Fruit fly (Drosophila melanogaster) whole organism, embryonic: ENCODE data around the gene CG43249.

Experiments
- CG10274 ChIP-seq: fragments of 200-800 bp; sonication (Bioruptor generic); optimal IDR thresholded peaks from 3 replicates; lab custom pipeline; 2017; ENCODE audit warnings: missing biosample characterization, mild to moderate bottlenecking, missing genetic modification characterization
- CG10959 ChIP-seq: fragments of 200-800 bp; sonication (Bioruptor generic); IDR thresholded peaks from 2 replicates; pipeline ENCODE4 v1.3.6; 2022; ENCODE audit warnings: missing biosample characterization, missing genetic modification characterization
- CG11247 ChIP-seq: fragments of 200-800 bp; sonication (Bioruptor generic); IDR thresholded peaks from 2 replicates; pipeline ENCODE4 v1.3.6; 2022; ENCODE audit warnings: missing biosample characterization, missing genetic modification characterization
- CG11723 ChIP-seq: fragments of 200-800 bp; sonication (Bioruptor generic); optimal IDR thresholded peaks from 2 replicates; lab custom pipeline; 2017; ENCODE audit warnings: missing biosample characterization, mild to moderate bottlenecking, missing genetic modification characterization
- CG12236 ChIP-seq: fragments of 200-800 bp; sonication (Bioruptor generic); optimal IDR thresholded peaks from 2 replicates; lab custom pipeline; 2016; ENCODE audit warnings: missing biosample characterization, missing genetic modification characterization
- CG15011 ChIP-seq: fragments of 200-800 bp; sonication (Bioruptor generic); optimal IDR thresholded peaks from 3 replicates; lab custom pipeline; 2018; ENCODE audit warnings: missing biosample characterization, mild to moderate bottlenecking, missing genetic modification characterization
- CG16779 ChIP-seq: fragments of 200-800 bp; sonication (Bioruptor generic); IDR thresholded peaks from 2 replicates; pipeline ENCODE4 v1.3.6; 2022; ENCODE audit warnings: missing biosample characterization, missing genetic modification characterization
- CG2889 ChIP-seq: fragments of 200-800 bp; sonication (Bioruptor generic); IDR thresholded peaks from 3 replicates; pipeline ENCODE4 v1.3.6; 2022; ENCODE audit warnings: missing biosample characterization, missing genetic modification characterization
- CG32772 ChIP-seq: fragments of 200-800 bp; sonication (Bioruptor generic); IDR thresholded peaks from 2 replicates; pipeline ENCODE4 v1.3.6; 2022; ENCODE audit warnings: missing biosample characterization, missing genetic modification characterization
- CG33557 ChIP-seq: fragments of 200-800 bp; sonication (Bioruptor generic); optimal IDR thresholded peaks from 2 replicates; lab custom pipeline; 2019; ENCODE audit warnings: missing biosample characterization, mild to moderate bottlenecking, missing genetic modification characterization, moderate library complexity
- CG34224 ChIP-seq: fragments of 200-800 bp; sonication (Bioruptor generic); IDR thresholded peaks from 3 replicates; pipeline ENCODE4 v1.3.6; 2022; ENCODE audit warnings: missing biosample characterization, missing genetic modification characterization; ENCODE audit not compliant: partially characterized antibody
- CG3995 ChIP-seq: fragments of 200-800 bp; sonication (Bioruptor generic); optimal IDR thresholded peaks from 3 replicates; lab custom pipeline; 2016; ENCODE audit warnings: missing biosample characterization, missing genetic modification characterization
- CG6689 ChIP-seq: fragments of 200-800 bp; sonication (Bioruptor generic); IDR thresholded peaks from 2 replicates; pipeline ENCODE4 v1.3.6; 2022; ENCODE audit warnings: missing biosample characterization, missing genetic modification characterization
- CG7928 ChIP-seq: fragments of 200-800 bp; sonication (Bioruptor generic); optimal IDR thresholded peaks from 2 replicates; lab custom pipeline; 2017; ENCODE audit warnings: missing biosample characterization, mild to moderate bottlenecking, missing genetic modification characterization
- CG9437 ChIP-seq: fragments of 200-800 bp; sonication (Bioruptor generic); optimal IDR thresholded peaks from 2 replicates; lab custom pipeline; 2018; ENCODE audit warnings: missing biosample characterization, mild to moderate bottlenecking, missing genetic modification characterization
- CG9727 ChIP-seq: fragments of 200-800 bp; sonication (Bioruptor generic); optimal IDR thresholded peaks from 3 replicates; lab custom pipeline; 2017; ENCODE audit warnings: missing biosample characterization, mild to moderate bottlenecking, missing genetic modification characterization
- CG9797 ChIP-seq: fragments of 200-800 bp; sonication (Bioruptor generic); optimal IDR thresholded peaks from 3 replicates; lab custom pipeline; 2018; ENCODE audit warnings: missing biosample characterization, mild to moderate bottlenecking, missing genetic modification characterization
- Dad ChIP-seq: fragments of 200-800 bp; sonication (Bioruptor generic); optimal IDR thresholded peaks from 3 replicates; lab custom pipeline; 2016; ENCODE audit warnings: missing biosample characterization, missing genetic modification characterization
- E2f1 ChIP-seq: fragments of 200-800 bp; sonication (Bioruptor generic); IDR thresholded peaks from 2 replicates; pipeline ENCODE4 v1.3.6; 2022; ENCODE audit warnings: missing biosample characterization, missing genetic modification characterization
- Elba2 ChIP-seq: fragments of 200-800 bp; sonication (Bioruptor generic); optimal IDR thresholded peaks from 3 replicates; lab custom pipeline; 2016; ENCODE audit warnings: missing biosample characterization, missing genetic modification characterization
- HHEX ChIP-seq: fragments of 200-800 bp; sonication (Bioruptor generic); optimal IDR thresholded peaks from 3 replicates; lab custom pipeline; 2017; ENCODE audit warnings: missing biosample characterization, mild to moderate bottlenecking, missing genetic modification characterization, missing genetic modification reagents
- Hsf ChIP-seq: fragments of 200-800 bp; sonication (Bioruptor generic); optimal IDR thresholded peaks from 3 replicates; lab custom pipeline; 2016; ENCODE audit warnings: missing biosample characterization, missing genetic modification characterization
- MESR4 ChIP-seq: fragments of 200-800 bp; sonication (Bioruptor generic); optimal IDR thresholded peaks from 2 replicates; lab custom pipeline; 2018; ENCODE audit warnings: missing biosample characterization, mild to moderate bottlenecking, missing genetic modification characterization, moderate library complexity
- Mad ChIP-seq: fragments of 200-800 bp; sonication (Bioruptor generic); optimal IDR thresholded peaks from 2 replicates; lab custom pipeline; 2016; ENCODE audit warnings: missing biosample characterization, missing genetic modification characterization
- Med ChIP-seq: fragments of 200-800 bp; sonication (Bioruptor generic); peaks from one replicate; lab custom pipeline; 2016; ENCODE audit warnings: missing biosample characterization, missing genetic modification characterization, mild to moderate bottlenecking, inconsistent platforms, moderate library complexity
- NC2α ChIP-seq: fragments of 200-800 bp; sonication (Bioruptor generic); optimal IDR thresholded peaks from 2 replicates; lab custom pipeline; 2016; ENCODE audit warnings: missing biosample characterization, missing genetic modification characterization
- Opbp ChIP-seq: fragments of 200-800 bp; sonication (Bioruptor generic); IDR thresholded peaks from 3 replicates; pipeline ENCODE4 v1.3.6; 2022; ENCODE audit warnings: missing biosample characterization, missing genetic modification characterization; ENCODE audit not compliant: partially characterized antibody
- Scr ChIP-seq: fragments of 200-800 bp; sonication (Bioruptor generic); IDR thresholded peaks from 2 replicates; pipeline ENCODE4 v1.3.6; 2022; ENCODE audit warnings: missing biosample characterization, missing genetic modification characterization; ENCODE audit not compliant: partially characterized antibody
- Spps ChIP-seq: fragments of 200-800 bp; sonication (Bioruptor generic); optimal IDR thresholded peaks from 2 replicates; lab custom pipeline; 2018; ENCODE audit warnings: missing biosample characterization, mild to moderate bottlenecking, missing genetic modification characterization
- Xrp1 ChIP-seq: fragments of 200-800 bp; sonication (Bioruptor generic); IDR thresholded peaks from 2 replicates; pipeline ENCODE4 v1.3.6; 2022; ENCODE audit warnings: missing biosample characterization, missing genetic modification characterization
- abd-A ChIP-seq: fragments of 200-800 bp; sonication (Bioruptor generic); optimal IDR thresholded peaks from 3 replicates; lab custom pipeline; 2019; ENCODE audit warnings: missing biosample characterization, mild to moderate bottlenecking, missing genetic modification characterization, moderate library complexity
- amos ChIP-seq: fragments of 200-800 bp; sonication (Bioruptor generic); IDR thresholded peaks from 2 replicates; pipeline ENCODE4 v1.3.6; 2022; ENCODE audit warnings: missing biosample characterization, missing genetic modification characterization; ENCODE audit not compliant: partially characterized antibody
- aop ChIP-seq: fragments of 200-800 bp; sonication (Bioruptor generic); IDR thresholded peaks from 2 replicates; pipeline ENCODE4 v1.3.6; 2022; ENCODE audit warnings: missing biosample characterization, missing genetic modification characterization
- bab2 ChIP-seq: fragments of 200-800 bp; sonication (Bioruptor generic); optimal IDR thresholded peaks from 2 replicates; lab custom pipeline; 2016; ENCODE audit warnings: missing biosample characterization, missing genetic modification characterization
- chinmo ChIP-seq: fragments of 200-800 bp; sonication (Bioruptor generic); IDR thresholded peaks from 4 replicates; pipeline ENCODE4 v1.3.6; 2022; ENCODE audit warnings: missing biosample characterization, missing genetic modification characterization; ENCODE audit not compliant: partially characterized antibody
- croc ChIP-seq: fragments of 200-800 bp; sonication (Bioruptor generic); conservative IDR thresholded peaks from 3 replicates; pipeline ENCODE4 v1.3.6; 2022; ENCODE audit warnings: missing biosample characterization, missing genetic modification characterization
- dati ChIP-seq: fragments of 200-800 bp; sonication (Bioruptor generic); IDR thresholded peaks from 2 replicates; pipeline ENCODE4 v1.3.6; 2022; ENCODE audit warnings: missing biosample characterization, missing genetic modification characterization
- dimm ChIP-seq: fragments of 200-800 bp; sonication (Bioruptor generic); IDR thresholded peaks from 2 replicates; pipeline ENCODE4 v1.3.6; 2022; ENCODE audit warnings: missing biosample characterization, missing genetic modification characterization
- fru ChIP-seq: fragments of >200 bp; optimal IDR thresholded peaks from 2 replicates; lab custom pipeline; 2017
- grau ChIP-seq: fragments of 200-800 bp; optimal IDR thresholded peaks from 3 replicates; lab custom pipeline; 2019; ENCODE audit warnings: missing biosample characterization, mild to moderate bottlenecking, missing genetic modification characterization, moderate library complexity
- gsb ChIP-seq: fragments of 200-800 bp; sonication (Bioruptor generic); IDR thresholded peaks from 2 replicates; pipeline ENCODE4 v1.3.6; 2022; ENCODE audit warnings: missing biosample characterization, missing genetic modification characterization
- ind ChIP-seq: fragments of 200-800 bp; sonication (Bioruptor generic); optimal IDR thresholded peaks from 3 replicates; lab custom pipeline; 2016; ENCODE audit warnings: missing biosample characterization, missing genetic modification characterization
- lov ChIP-seq, 2 experiments: fragments of 200-800 bp in 1 of 2; fragments of >200 bp in 1 of 2; sonication (Bioruptor generic) in 1 of 2; IDR thresholded peaks in 1 of 2; optimal IDR thresholded peaks in 1 of 2; 2 replicates in 1 of 2; 3 replicates in 1 of 2; pipeline versions ENCODE4 v1.3.6 to Lab custom; 2017 to 2022; ENCODE audit warnings: missing biosample characterization in 1 of 2, missing genetic modification characterization in 1 of 2
- mld ChIP-seq: fragments of 200-800 bp; sonication (Bioruptor generic); IDR thresholded peaks from 3 replicates; pipeline ENCODE4 v1.3.6; 2022; ENCODE audit warnings: missing biosample characterization, missing genetic modification characterization; ENCODE audit not compliant: partially characterized antibody
- nom ChIP-seq: fragments of 200-800 bp; sonication (Bioruptor generic); optimal IDR thresholded peaks from 2 replicates; lab custom pipeline; 2017; ENCODE audit warnings: missing biosample characterization, missing genetic modification characterization, mild to moderate bottlenecking, moderate library complexity, missing genetic modification reagents
- otp ChIP-seq: fragments of 200-800 bp; sonication (Bioruptor generic); IDR thresholded peaks from 3 replicates; pipeline ENCODE4, ENCODE4 v1.3.6; 2022; ENCODE audit warnings: missing biosample characterization, missing genetic modification characterization
- pb ChIP-seq: fragments of 200-800 bp; sonication (Bioruptor generic); optimal IDR thresholded peaks from 3 replicates; lab custom pipeline; 2016; ENCODE audit warnings: missing biosample characterization, missing genetic modification characterization
- pnt ChIP-seq: fragments of 200-800 bp; sonication (Bioruptor generic); optimal IDR thresholded peaks from 3 replicates; lab custom pipeline; 2016; ENCODE audit warnings: missing biosample characterization, missing genetic modification characterization
- sima ChIP-seq: fragments of 200-800 bp; sonication (Bioruptor generic); optimal IDR thresholded peaks from 2 replicates; lab custom pipeline; 2016; ENCODE audit warnings: missing biosample characterization, missing genetic modification characterization
- slou ChIP-seq: fragments of 200-800 bp; sonication (Bioruptor generic); optimal IDR thresholded peaks from 3 replicates; lab custom pipeline; 2016; ENCODE audit warnings: missing biosample characterization, missing genetic modification characterization
- sr ChIP-seq: fragments of 200-800 bp; sonication (Bioruptor generic); IDR thresholded peaks from 3 replicates; pipeline ENCODE4 v1.3.6; 2022; ENCODE audit warnings: missing biosample characterization, missing genetic modification characterization
- tio ChIP-seq: fragments of 200-800 bp; sonication (Bioruptor generic); optimal IDR thresholded peaks from 2 replicates; lab custom pipeline; 2017; ENCODE audit warnings: missing biosample characterization, missing genetic modification characterization, inconsistent platforms

The CG43249 gene

DNA sequence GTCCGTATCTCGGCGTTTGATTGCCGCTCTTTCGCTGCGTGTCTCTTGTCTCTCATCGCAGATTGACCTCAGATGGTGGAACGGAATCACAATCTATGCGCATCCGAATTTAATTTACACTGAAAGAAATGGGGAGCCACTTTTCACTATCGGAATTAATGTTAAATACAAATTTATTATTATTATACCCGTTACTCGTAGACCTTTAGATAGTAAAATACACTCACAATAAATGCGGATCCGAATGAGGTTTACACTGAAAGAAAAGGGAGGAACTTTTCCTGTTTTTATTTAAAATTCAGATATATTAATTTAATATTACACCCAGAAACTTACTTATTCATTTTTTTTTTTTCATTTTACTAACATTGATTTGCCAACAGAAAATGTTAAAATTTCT is 15.0 kb upstream of the CG43249 start (continued):
- no peak for TF ChIP-seq CG10959 (GFP tag; lab: Robert Waterston, UW)
- no peak for TF ChIP-seq sima (GFP tag; lab: Kevin White, UChicago)
- TF ChIP-seq CG7928 (GFP tag; lab: Kevin White, UChicago), result no peak
- TF ChIP-seq CG3995, result no peak
- no peak for TF ChIP-seq Scr (GFP tag; lab: Robert Waterston, UW)
- TF ChIP-seq CG33557, result no peak
- TF ChIP-seq Opbp (GFP tag; lab: Robert Waterston, UW), result no peak
- TF ChIP-seq MESR4 (GFP tag; lab: Kevin White, UChicago), result no peak
- no peak for TF ChIP-seq CG11723 (GFP tag; lab: Kevin White, UChicago)
- TF ChIP-seq CG32772 (GFP tag; lab: Robert Waterston, UW), result 0 out of 2 replicates have a peak, but pooled peaks have one; percentile 25
- TF ChIP-seq CG11247, result no peak
- TF ChIP-seq Med (GFP tag; lab: Kevin White, UChicago), result no peak
- no peak for TF ChIP-seq abd-A (tag; lab: Kevin White, UChicago)
- no peak for TF ChIP-seq CG16779 (GFP tag; lab: Robert Waterston, UW)
- TF ChIP-seq CG12236, result no peak
- no peak for TF ChIP-seq Dad (GFP tag; lab: Kevin White, UChicago)
- no peak for TF ChIP-seq NC2α (GFP tag; lab: Kevin White, UChicago)
- no peak for TF ChIP-seq Mad (GFP tag; lab: Kevin White, UChicago)
- peak; percentile 5 for TF ChIP-seq tio
- no peak for TF ChIP-seq pb (GFP tag; lab: Kevin White, UChicago)
- TF ChIP-seq CG15011 (GFP tag; lab: Kevin White, UChicago), result no peak
- TF ChIP-seq amos (GFP tag; lab: Robert Waterston, UW), result no peak
- TF ChIP-seq croc (GFP tag; lab: Robert Waterston, UW), result no peak
- no peak for TF ChIP-seq dimm (GFP tag; lab: Robert Waterston, UW)
- no peak for TF ChIP-seq CG6689
- TF ChIP-seq Spps (tag; lab: Kevin White, UChicago), result no peak
- TF ChIP-seq pnt, result no peak
- TF ChIP-seq CG2889, result no peak
- no peak for TF ChIP-seq aop (GFP tag; lab: Robert Waterston, UW)
- no peak for TF ChIP-seq gsb
- peak; percentile 25 for TF ChIP-seq CG9437 (GFP tag; lab: Kevin White, UChicago)
- TF ChIP-seq dati (GFP tag; lab: Robert Waterston, UW), result no peak
- TF ChIP-seq Hsf, result no peak
- TF ChIP-seq CG9797 (GFP tag; lab: Kevin White, UChicago), result no peak
- TF ChIP-seq slou (GFP tag; lab: Kevin White, UChicago), result no peak
- TF ChIP-seq CG9727 (GFP tag; lab: Kevin White, UChicago), result no peak
- no peak for TF ChIP-seq CG34224
- peak; percentile 33; the same call in 1 of the 2 replicates for TF ChIP-seq E2f1 (GFP tag; lab: Robert Waterston, UW)
- no peak for TF ChIP-seq Elba2 (GFP tag; lab: Kevin White, UChicago)
- no peak for TF ChIP-seq mld (GFP tag; lab: Robert Waterston, UW)
- TF ChIP-seq ind (GFP tag; lab: Kevin White, UChicago), result peak; percentile 23
- no peak for TF ChIP-seq lov (optimal IDR thresholded peaks at IDR 0.05; lab: Kevin White, UChicago)
- no peak for TF ChIP-seq lov (GFP tag; IDR thresholded peaks at IDR 0.05; lab: Robert Waterston, UW)
- no peak for TF ChIP-seq nom
- TF ChIP-seq fru (lab: Kevin White, UChicago), result no peak
- TF ChIP-seq CG10274 (GFP tag; lab: Kevin White, UChicago), result no peak
- TF ChIP-seq HHEX (GFP tag; lab: Kevin White, UChicago), result no peak
- no peak for TF ChIP-seq Xrp1 (GFP tag; lab: Robert Waterston, UW)
- TF ChIP-seq bab2 (GFP tag; lab: Kevin White, UChicago), result no peak
- TF ChIP-seq sr, result no peak; the same call in 2 of the 3 replicates
- TF ChIP-seq otp (GFP tag; lab: Robert Waterston, UW), result no peak
- TF ChIP-seq grau (tag; lab: Kevin White, UChicago), result no peak
- TF ChIP-seq chinmo (GFP tag; lab: Robert Waterston, UW), result no peak
